Worm (Caenorhabditis elegans) whole organism, late embryonic: ENCODE measurements around the gene spe-19.

Source experiments
- C38D4.7 ChIP-seq: fragments of 200-800 bp; sonication (Bioruptor generic); optimal IDR thresholded peaks from 2 replicates; lab custom pipeline; 2018; ENCODE audit warnings: mild to moderate bottlenecking, missing genetic modification characterization, moderate library complexity, missing compliant biosample characterization
- F13H6.1 ChIP-seq: sonication (generic microtip); optimal IDR thresholded peaks from 2 replicates; lab custom pipeline; 2016; ENCODE audit warnings: missing genetic modification characterization, missing compliant biosample characterization
- K09A11.1 ChIP-seq: sonication (generic microtip); optimal IDR thresholded peaks from 2 replicates; lab custom pipeline; 2017; ENCODE audit warnings: antibody characterized with exemption, mild to moderate bottlenecking, missing genetic modification characterization, missing compliant biosample characterization; ENCODE audit not compliant: insufficient read depth
- Y22D7AL.16 ChIP-seq: sonication (generic microtip); optimal IDR thresholded peaks from 2 replicates; lab custom pipeline; 2016; ENCODE audit warnings: missing genetic modification characterization, missing compliant biosample characterization
- ahr-1 ChIP-seq: sonication (generic microtip); optimal IDR thresholded peaks from 2 replicates; lab custom pipeline; 2016; ENCODE audit warnings: missing genetic modification characterization, missing compliant biosample characterization
- ama-1 ChIP-seq: fragments of 150-350 bp; optimal IDR thresholded peaks from 2 replicates; lab custom pipeline; 2014
- ceh-14 ChIP-seq: sonication (generic microtip); optimal IDR thresholded peaks from 2 replicates; lab custom pipeline; 2016; ENCODE audit warnings: missing genotype, missing genetic modification characterization, missing compliant biosample characterization
- ceh-18 ChIP-seq: sonication (generic microtip); optimal IDR thresholded peaks from 2 replicates; lab custom pipeline; 2016; ENCODE audit warnings: missing genetic modification characterization, missing compliant biosample characterization
- ceh-19 ChIP-seq: fragments of 200-800 bp; sonication (Bioruptor generic); optimal IDR thresholded peaks from 2 replicates; lab custom pipeline; 2018; ENCODE audit warnings: mild to moderate bottlenecking, missing genetic modification characterization, missing compliant biosample characterization
- ceh-2 ChIP-seq: sonication (generic microtip); optimal IDR thresholded peaks from 2 replicates; lab custom pipeline; 2016; ENCODE audit warnings: missing genotype, missing genetic modification characterization, missing compliant biosample characterization
- ceh-24 ChIP-seq: sonication (generic microtip); optimal IDR thresholded peaks from 2 replicates; lab custom pipeline; 2016; ENCODE audit warnings: mild to moderate bottlenecking, missing genetic modification characterization, missing compliant biosample characterization
- ceh-30 ChIP-seq: fragments of 150-350 bp; optimal IDR thresholded peaks from 2 replicates; lab custom pipeline; 2014; ENCODE audit warnings: missing biosample characterization, missing genetic modification characterization
- ceh-31 ChIP-seq: sonication (generic microtip); optimal IDR thresholded peaks from 2 replicates; lab custom pipeline; 2016; ENCODE audit warnings: missing genetic modification characterization, missing compliant biosample characterization
- ceh-45 ChIP-seq: fragments of 200-800 bp; sonication (Bioruptor generic); IDR thresholded peaks from 2 replicates; pipeline ENCODE4 v1.3.6; 2022; ENCODE audit warnings: missing genetic modification reagents, missing genetic modification characterization, missing compliant biosample characterization
- ceh-48 ChIP-seq: sonication (generic microtip); optimal IDR thresholded peaks from 2 replicates; lab custom pipeline; 2016; ENCODE audit warnings: missing genetic modification characterization, inconsistent platforms, missing compliant biosample characterization
- ceh-6 ChIP-seq: fragments of 200-800 bp; sonication (Bioruptor generic); optimal IDR thresholded peaks from 2 replicates; lab custom pipeline; 2018; ENCODE audit warnings: mild to moderate bottlenecking, missing genetic modification characterization, missing compliant biosample characterization
- ceh-9 ChIP-seq: sonication (generic microtip); optimal IDR thresholded peaks from 2 replicates; lab custom pipeline; 2016; ENCODE audit warnings: mild to moderate bottlenecking, missing genetic modification characterization, inconsistent platforms, missing compliant biosample characterization
- che-1 ChIP-seq: sonication (generic microtip); optimal IDR thresholded peaks from 2 replicates; lab custom pipeline; 2016; ENCODE audit warnings: mild to moderate bottlenecking, missing genetic modification characterization, missing compliant biosample characterization
- dmd-4 ChIP-seq: sonication (generic microtip); optimal IDR thresholded peaks from 2 replicates; lab custom pipeline; 2016; ENCODE audit warnings: borderline replicate concordance, missing genetic modification characterization, missing compliant biosample characterization
- dve-1 ChIP-seq: sonication (generic microtip); optimal IDR thresholded peaks from 2 replicates; lab custom pipeline; 2017; ENCODE audit warnings: antibody characterized with exemption, mild to moderate bottlenecking, missing genetic modification characterization, missing compliant biosample characterization
- elt-2 ChIP-seq: sonication (generic microtip); optimal IDR thresholded peaks from 2 replicates; lab custom pipeline; 2016; ENCODE audit warnings: missing genetic modification reagents, missing genetic modification characterization, missing compliant biosample characterization
- elt-4 ChIP-seq: sonication (generic microtip); optimal IDR thresholded peaks from 2 replicates; lab custom pipeline; 2016; ENCODE audit warnings: missing genetic modification characterization, missing compliant biosample characterization
- ets-4 ChIP-seq: sonication (generic microtip); optimal IDR thresholded peaks from 2 replicates; lab custom pipeline; 2016; ENCODE audit warnings: missing genetic modification characterization, missing compliant biosample characterization
- fax-1 ChIP-seq: sonication (generic microtip); optimal IDR thresholded peaks from 2 replicates; lab custom pipeline; 2016; ENCODE audit warnings: missing genotype, missing genetic modification characterization, missing compliant biosample characterization
- gmeb-2 ChIP-seq: sonication (generic microtip); optimal IDR thresholded peaks from 2 replicates; lab custom pipeline; 2016; ENCODE audit warnings: missing genetic modification characterization, inconsistent platforms, missing compliant biosample characterization
- hlh-15 ChIP-seq: sonication (generic microtip); optimal IDR thresholded peaks from 2 replicates; lab custom pipeline; 2016; ENCODE audit warnings: missing genetic modification characterization, missing compliant biosample characterization
- hlh-30 ChIP-seq: sonication (generic microtip); optimal IDR thresholded peaks from 2 replicates; lab custom pipeline; 2017; ENCODE audit warnings: antibody characterized with exemption, missing genetic modification characterization, missing compliant biosample characterization; ENCODE audit not compliant: insufficient read depth
- hlh-8 ChIP-seq: sonication (generic microtip); optimal IDR thresholded peaks from 2 replicates; lab custom pipeline; 2016; ENCODE audit warnings: missing genotype, missing genetic modification characterization, missing compliant biosample characterization
- lim-6 ChIP-seq: sonication (generic microtip); optimal IDR thresholded peaks from 2 replicates; lab custom pipeline; 2016; ENCODE audit warnings: missing genetic modification characterization, missing compliant biosample characterization
- lin-11 ChIP-seq: fragments of 200-800 bp; sonication (Bioruptor generic); optimal IDR thresholded peaks from 2 replicates; lab custom pipeline; 2018; ENCODE audit warnings: mild to moderate bottlenecking, missing genetic modification characterization, missing compliant biosample characterization
- madf-2 ChIP-seq: sonication (generic microtip); optimal IDR thresholded peaks from 2 replicates; lab custom pipeline; 2017; ENCODE audit warnings: missing genetic modification characterization, missing compliant biosample characterization
- mec-3 ChIP-seq: sonication (generic microtip); optimal IDR thresholded peaks from 2 replicates; lab custom pipeline; 2016; ENCODE audit warnings: borderline replicate concordance, missing genetic modification characterization, missing compliant biosample characterization
- nfya-1 ChIP-seq: sonication (generic microtip); optimal IDR thresholded peaks from 2 replicates; lab custom pipeline; 2017; ENCODE audit warnings: missing genetic modification characterization, mild to moderate bottlenecking, missing compliant biosample characterization, antibody characterized with exemption, moderate library complexity
- nhr-11 ChIP-seq: fragments of 150-350 bp; optimal IDR thresholded peaks from 2 replicates; lab custom pipeline; 2014; ENCODE audit warnings: missing biosample characterization, missing genetic modification characterization
- nhr-232 ChIP-seq: sonication (generic microtip); optimal IDR thresholded peaks from 2 replicates; lab custom pipeline; 2016; ENCODE audit warnings: missing genetic modification characterization, missing compliant biosample characterization
- npax-4 ChIP-seq: sonication (generic microtip); optimal IDR thresholded peaks from 2 replicates; lab custom pipeline; 2016; ENCODE audit warnings: missing genetic modification characterization, missing compliant biosample characterization
- pag-3 ChIP-seq: sonication (generic microtip); optimal IDR thresholded peaks from 2 replicates; lab custom pipeline; 2016; ENCODE audit warnings: missing compliant biosample characterization, missing genetic modification characterization, borderline replicate concordance
- pax-1 ChIP-seq: fragments of 150-350 bp; optimal IDR thresholded peaks from 2 replicates; lab custom pipeline; 2014; ENCODE audit warnings: missing biosample characterization, missing genetic modification characterization
- pha-2 ChIP-seq: sonication (generic microtip); optimal IDR thresholded peaks from 2 replicates; lab custom pipeline; 2017; ENCODE audit warnings: mild to moderate bottlenecking, missing genetic modification characterization, missing compliant biosample characterization
- pros-1 ChIP-seq: fragments of 150-350 bp; optimal IDR thresholded peaks from 2 replicates; lab custom pipeline; 2014; ENCODE audit warnings: missing biosample characterization, missing genetic modification reagents, missing genetic modification characterization
- ref-2 ChIP-seq: sonication (generic microtip); optimal IDR thresholded peaks from 2 replicates; lab custom pipeline; 2016; ENCODE audit warnings: missing genetic modification characterization, missing compliant biosample characterization
- rnt-1 ChIP-seq: sonication (generic microtip); optimal IDR thresholded peaks from 2 replicates; lab custom pipeline; 2016; ENCODE audit warnings: missing genetic modification characterization, missing compliant biosample characterization
- sox-4 ChIP-seq: sonication (generic microtip); optimal IDR thresholded peaks from 2 replicates; lab custom pipeline; 2017; ENCODE audit warnings: mild to moderate bottlenecking, missing genetic modification characterization, inconsistent platforms, missing compliant biosample characterization
- tbx-2 ChIP-seq: sonication (generic microtip); optimal IDR thresholded peaks from 2 replicates; lab custom pipeline; 2016; ENCODE audit warnings: missing genetic modification characterization, missing compliant biosample characterization
- tbx-7 ChIP-seq: sonication (generic microtip); optimal IDR thresholded peaks from 2 replicates; lab custom pipeline; 2016; ENCODE audit warnings: missing genotype, missing genetic modification characterization, missing compliant biosample characterization
- ttx-3 ChIP-seq: sonication (generic microtip); optimal IDR thresholded peaks from 2 replicates; lab custom pipeline; 2016; ENCODE audit warnings: missing genetic modification reagents, missing genetic modification characterization, missing compliant biosample characterization
- unc-55 ChIP-seq: sonication (generic microtip); optimal IDR thresholded peaks from 2 replicates; lab custom pipeline; 2017; ENCODE audit warnings: missing biosample characterization, missing genetic modification reagents, missing genetic modification characterization
- unc-86 ChIP-seq: sonication (generic microtip); optimal IDR thresholded peaks from 2 replicates; lab custom pipeline; 2016; ENCODE audit warnings: missing genetic modification characterization, missing compliant biosample characterization
- ztf-16 ChIP-seq: sonication (generic microtip); optimal IDR thresholded peaks from 2 replicates; lab custom pipeline; 2017; ENCODE audit warnings: missing genetic modification characterization, missing compliant biosample characterization

spe-19 gene

DNA sequence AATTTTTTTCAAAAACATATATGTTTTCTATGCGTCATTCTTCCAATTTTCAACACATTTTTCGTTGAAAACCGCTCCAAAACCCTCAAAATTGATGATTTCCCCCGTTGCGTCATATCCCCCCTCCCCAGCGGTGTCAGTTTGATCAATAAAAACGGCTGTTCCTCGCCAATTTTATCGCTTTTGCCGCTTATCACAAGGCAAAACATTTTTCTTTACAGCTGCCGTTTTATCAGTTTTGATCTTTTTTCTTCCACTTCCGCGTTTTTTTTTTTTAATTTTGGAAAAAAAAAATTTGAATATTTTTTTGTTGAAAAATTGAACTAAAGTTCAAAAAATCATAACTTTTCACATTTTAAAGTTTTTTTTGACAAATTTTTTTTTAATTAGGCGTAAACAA, 36.0 kb downstream of the spe-19 start:
- TF ChIP-seq elt-2 (tag; lab: Kevin White, UChicago) (peak; percentile 26), tbx-7 (tag; lab: Kevin White, UChicago) (no peak)

DNA sequence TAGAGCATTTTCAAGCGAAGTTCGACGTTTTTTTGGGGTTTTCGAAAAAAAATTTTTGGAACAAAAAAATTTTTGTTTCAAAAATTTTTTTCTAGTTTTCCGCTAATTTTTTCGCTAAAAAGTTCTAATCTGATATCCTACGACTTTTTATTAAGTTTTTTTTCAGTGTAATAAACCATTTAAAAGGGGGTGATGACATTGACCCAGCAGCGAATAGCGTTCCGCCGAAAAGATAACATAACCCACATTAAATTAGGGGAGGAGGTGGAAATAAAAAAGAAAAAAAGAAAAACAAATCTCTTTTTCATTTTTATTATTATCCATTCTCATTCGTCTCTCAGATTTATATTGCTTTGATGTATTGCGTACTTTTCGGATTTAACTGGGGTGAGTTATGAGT, 39.7 kb downstream of the spe-19 start, which contains the start of gene Y60A3A.23:
Gene Y60A3A.23, plus strand, starts transcription at position 301 of the 400 bp plus-strand sequence.
- TF ChIP-seq hlh-15 (tag; lab: Kevin White, UChicago) (no peak), ceh-31 (no peak), ceh-6 (GFP tag; lab: Kevin White, UChicago) (no peak), unc-55 (GFP tag; lab: Kevin White, UChicago) (no peak), che-1 (tag; lab: Kevin White, UChicago) (no peak), ceh-2 (no peak), ref-2 (tag; lab: Kevin White, UChicago) (no peak), Y22D7AL.16 (tag; lab: Kevin White, UChicago) (no peak), nhr-232 (no peak), ztf-16 (no peak), ceh-18 (tag; lab: Kevin White, UChicago) (no peak), nfya-1 (tag; lab: Kevin White, UChicago) (no peak), ets-4 (tag; lab: Kevin White, UChicago) (no peak), ceh-14 (no peak), pros-1 (no peak), ceh-24 (tag; lab: Kevin White, UChicago) (no peak), ceh-30 (no peak), dve-1 (tag; lab: Kevin White, UChicago) (no peak), dmd-4 (tag; lab: Kevin White, UChicago) (no peak), gmeb-2 (no peak)

DNA sequence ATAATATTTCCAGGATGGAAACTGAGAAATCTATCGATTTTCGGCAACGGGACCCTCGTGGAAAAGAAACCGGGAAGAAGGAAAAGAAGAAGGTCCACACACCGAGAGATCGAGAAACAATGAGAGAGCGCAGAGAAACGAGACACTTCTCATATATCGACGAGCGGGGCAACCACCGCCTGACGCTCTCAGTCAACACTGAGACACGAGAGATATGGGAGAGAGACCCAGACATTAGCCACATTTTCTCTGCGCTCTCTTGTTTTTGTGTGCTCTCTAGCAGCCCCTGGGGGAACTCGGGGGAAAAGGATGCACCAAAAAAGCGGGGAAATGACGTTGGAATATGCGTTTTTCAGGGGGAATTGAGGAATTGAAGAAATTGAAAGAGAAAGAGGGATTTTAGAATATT, 41.5 kb downstream of the spe-19 start:
- TF ChIP-seq pros-1 (no peak), pax-1 (tag; lab: Kevin White, UChicago) (no peak), hlh-15 (tag; lab: Kevin White, UChicago) (no peak), ceh-18 (tag; lab: Kevin White, UChicago) (peak; percentile 47), lin-11 (tag; lab: Kevin White, UChicago) (no peak), che-1 (tag; lab: Kevin White, UChicago) (no peak), hlh-30 (tag; lab: Kevin White, UChicago) (peak; percentile 94), C38D4.7 (no peak), pha-2 (tag; lab: Kevin White, UChicago) (no peak), ceh-14 (peak; percentile 33), nhr-11 (tag; lab: Kevin White, UChicago) (no peak), dve-1 (tag; lab: Kevin White, UChicago) (no peak), ttx-3 (no peak), unc-86 (tag; lab: Kevin White, UChicago) (no peak), hlh-8 (tag; lab: Kevin White, UChicago) (no peak), pag-3 (tag; lab: Kevin White, UChicago) (no peak), Y22D7AL.16 (tag; lab: Kevin White, UChicago) (no peak), mec-3 (no peak), sox-4 (tag; lab: Kevin White, UChicago) (no peak), ceh-6 (GFP tag; lab: Kevin White, UChicago) (no peak), ceh-48 (tag; lab: Kevin White, UChicago) (peak; percentile 97), dmd-4 (tag; lab: Kevin White, UChicago) (peak; percentile 29), elt-2 (tag; lab: Kevin White, UChicago) (no peak), fax-1 (tag; lab: Kevin White, UChicago) (no peak), ahr-1 (tag; lab: Kevin White, UChicago) (no peak), ceh-45 (GFP tag; lab: Robert Waterston, UW) (no peak), lim-6 (no peak), ceh-9 (no peak), rnt-1 (tag; lab: Kevin White, UChicago) (no peak), npax-4 (no peak), unc-55 (GFP tag; lab: Kevin White, UChicago) (peak; percentile 73), tbx-7 (tag; lab: Kevin White, UChicago) (no peak), elt-4 (no peak), K09A11.1 (tag; lab: Kevin White, UChicago) (no peak), ceh-19 (GFP tag; lab: Kevin White, UChicago) (no peak), madf-2 (tag; lab: Kevin White, UChicago) (no peak), ama-1 (no peak), ets-4 (tag; lab: Kevin White, UChicago) (no peak), F13H6.1 (tag; lab: Kevin White, UChicago) (no peak), tbx-2 (tag; lab: Kevin White, UChicago) (peak; percentile 67)
